Worm (Caenorhabditis elegans): ENCODE data around the gene ddo-2.

Gene ddo-2

DNA sequence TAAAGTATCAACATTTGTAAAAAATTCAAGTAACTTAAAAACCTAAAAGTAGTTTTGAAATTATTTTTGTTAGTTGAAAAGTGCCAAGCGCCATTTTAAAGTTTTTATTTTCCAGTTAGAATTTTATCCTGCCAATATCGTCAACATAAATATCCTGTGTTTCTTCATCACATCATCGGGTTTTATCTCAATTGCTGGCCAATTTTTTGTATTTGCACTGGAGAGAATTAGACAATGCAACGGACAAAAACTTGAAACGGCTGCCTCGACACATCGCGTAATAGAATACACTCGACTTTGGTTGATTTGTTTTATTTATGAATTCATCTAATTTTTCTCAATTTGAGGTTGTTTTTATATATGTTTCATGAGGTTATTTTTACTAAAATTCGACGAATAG lies 19.5 kb upstream of the ddo-2 start, which contains the start of gene F25E5.2:
TSS of gene F25E5.2 (plus strand) at position 301 of the 400 bp plus-strand sequence.
- no peak for TF ChIP-seq cog-1 (tag; optimal IDR thresholded peaks at IDR 0.05)
- TF ChIP-seq ref-1 (GFP tag; conservative IDR thresholded peaks at IDR 0.05): no peak
- TF ChIP-seq klf-2 (GFP tag; conservative IDR thresholded peaks at IDR 0.05): no peak
- TF ChIP-seq tab-1 (GFP tag; IDR thresholded peaks at IDR 0.05): no peak
- TF ChIP-seq T22C8.4 (GFP tag; IDR thresholded peaks at IDR 0.05): no peak
- no peak for TF ChIP-seq flt-1 (GFP tag; IDR thresholded peaks at IDR 0.05)
- TF ChIP-seq ztf-23 (GFP tag; IDR thresholded peaks at IDR 0.05): no peak
- TF ChIP-seq med-1 (GFP tag; optimal IDR thresholded peaks at IDR 0.05; ENCODE audit: insufficient read depth): no peak
- no peak for TF ChIP-seq ztf-29 (GFP tag; IDR thresholded peaks at IDR 0.05)

DNA sequence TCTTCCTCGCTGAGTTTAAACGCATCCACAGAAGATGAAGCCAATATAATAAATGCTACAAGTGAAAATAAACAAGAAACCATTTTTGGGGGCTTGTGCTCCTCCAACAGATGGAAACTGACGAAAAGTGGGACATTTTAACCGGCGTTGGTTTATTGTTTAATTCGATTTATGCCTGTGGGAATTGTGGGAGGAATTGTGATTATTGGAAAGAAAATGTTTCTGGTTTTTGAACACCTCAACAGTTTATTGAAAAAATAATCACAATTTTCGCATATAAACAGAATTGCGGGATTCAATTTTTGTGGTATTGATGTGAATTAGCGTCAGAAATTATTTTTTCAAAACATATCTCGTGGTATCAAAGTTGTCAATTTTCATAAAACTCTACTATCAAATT lies 18.7 kb upstream of the ddo-2 start, which contains the start of gene try-8:
TSS of gene try-8 (minus strand) at position 101 of the 400 bp plus-strand sequence.
- no peak for TF ChIP-seq ref-1 (GFP tag; conservative IDR thresholded peaks at IDR 0.05)
- no peak for TF ChIP-seq ztf-23 (GFP tag; IDR thresholded peaks at IDR 0.05)
- no peak for TF ChIP-seq klf-2 (GFP tag; conservative IDR thresholded peaks at IDR 0.05)
- no peak for TF ChIP-seq T22C8.4 (GFP tag; IDR thresholded peaks at IDR 0.05)
- TF ChIP-seq ztf-29 (GFP tag; IDR thresholded peaks at IDR 0.05): no peak
- no peak for TF ChIP-seq tab-1 (GFP tag; IDR thresholded peaks at IDR 0.05)
- TF ChIP-seq med-1 (GFP tag; optimal IDR thresholded peaks at IDR 0.05; ENCODE audit: insufficient read depth): no peak
- no peak for TF ChIP-seq flt-1 (GFP tag; IDR thresholded peaks at IDR 0.05)
- no peak for TF ChIP-seq cog-1 (tag; optimal IDR thresholded peaks at IDR 0.05)

DNA sequence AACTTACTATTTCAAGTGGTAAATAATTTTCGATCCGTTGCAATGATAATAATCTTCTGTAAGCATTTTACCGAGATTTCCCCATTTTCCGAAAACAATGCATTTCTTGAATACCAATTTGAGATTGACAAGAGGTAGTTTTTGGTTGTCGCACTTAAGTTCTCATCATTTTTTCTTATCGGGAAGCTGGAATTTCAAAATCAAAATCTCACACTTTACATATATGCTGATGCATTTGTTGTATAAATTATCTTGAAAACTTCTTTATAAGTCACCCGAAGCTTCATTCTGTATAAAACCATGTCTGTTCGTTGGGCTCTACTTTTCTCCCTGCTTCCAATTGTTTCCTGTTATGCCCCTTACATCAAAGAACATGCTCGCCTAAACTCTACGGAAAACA lies 15.9 kb upstream of the ddo-2 start, which contains the start of gene try-11:
TSS of gene try-11 (plus strand) at position 301 of the 400 bp plus-strand sequence.
- TF ChIP-seq T22C8.4 (GFP tag; IDR thresholded peaks at IDR 0.05) (no peak), ztf-29 (GFP tag; IDR thresholded peaks at IDR 0.05) (no peak), med-1 (GFP tag; optimal IDR thresholded peaks at IDR 0.05; ENCODE audit: insufficient read depth) (no peak), ztf-23 (GFP tag; IDR thresholded peaks at IDR 0.05) (no peak)

DNA sequence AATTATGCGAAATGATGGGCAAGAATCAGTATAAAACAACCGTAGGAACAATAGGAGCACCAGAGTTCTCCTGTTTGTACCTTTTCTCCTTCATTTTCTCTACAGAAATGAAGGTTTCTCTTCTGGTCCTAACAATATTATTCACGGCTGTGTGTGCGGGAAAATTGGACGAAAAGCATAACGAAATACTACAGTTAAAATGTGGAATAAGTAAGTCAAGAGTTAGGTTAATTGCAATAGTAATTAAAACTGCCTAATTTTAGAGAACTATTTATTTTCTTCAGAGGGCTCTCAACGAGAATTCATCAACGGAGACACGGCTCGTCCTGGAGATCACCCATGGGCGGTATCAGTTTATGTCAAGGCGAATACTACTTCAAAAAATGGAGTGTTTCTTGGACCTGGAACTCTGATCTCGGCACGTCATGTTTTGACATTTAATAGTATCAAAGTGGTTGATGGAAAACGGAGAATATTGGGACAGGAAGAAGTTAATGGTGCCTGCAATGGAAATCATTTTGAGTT lies 13.9 kb upstream of the ddo-2 start, which contains the start of gene try-12:
TSS of gene try-12 (plus strand) at position 51 of the 525 bp plus-strand sequence.
- TF ChIP-seq ztf-23 (GFP tag; IDR thresholded peaks at IDR 0.05): no peak
- TF ChIP-seq ztf-29 (GFP tag; IDR thresholded peaks at IDR 0.05): no peak
- TF ChIP-seq med-1 (GFP tag; optimal IDR thresholded peaks at IDR 0.05; ENCODE audit: insufficient read depth): no peak
- TF ChIP-seq tab-1 (GFP tag; IDR thresholded peaks at IDR 0.05): no peak
- TF ChIP-seq flt-1 (GFP tag; IDR thresholded peaks at IDR 0.05): no peak
- TF ChIP-seq ref-1 (GFP tag; conservative IDR thresholded peaks at IDR 0.05): no peak
- TF ChIP-seq T22C8.4 (GFP tag; IDR thresholded peaks at IDR 0.05): no peak
- no peak for TF ChIP-seq klf-2 (GFP tag; conservative IDR thresholded peaks at IDR 0.05)
- no peak for TF ChIP-seq cog-1 (tag; optimal IDR thresholded peaks at IDR 0.05)

DNA sequence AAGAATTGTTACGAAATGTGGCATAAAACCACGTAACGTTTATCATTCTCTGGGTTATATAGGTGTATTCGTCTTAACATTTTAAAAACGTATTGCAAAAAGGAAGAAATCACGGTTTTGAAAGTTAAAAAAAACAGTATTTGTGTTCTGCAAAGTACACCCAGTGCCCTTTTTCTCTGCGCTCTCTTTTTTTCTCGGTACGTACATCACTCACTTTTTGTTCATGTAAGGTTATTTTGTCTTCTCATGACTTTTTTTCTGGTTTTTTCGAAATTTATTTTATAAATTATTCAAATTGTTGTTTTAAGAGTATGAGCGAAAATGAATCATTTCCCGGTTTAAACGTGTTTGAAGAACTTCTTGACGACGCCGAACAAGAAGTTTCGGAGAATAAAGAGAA lies 11.5 kb upstream of the ddo-2 start, which contains the start of gene F25E5.5:
TSS of gene F25E5.5 (plus strand) at position 301 of the 400 bp plus-strand sequence.
- no peak for TF ChIP-seq cog-1 (tag; optimal IDR thresholded peaks at IDR 0.05)
- no peak for TF ChIP-seq med-1 (GFP tag; optimal IDR thresholded peaks at IDR 0.05; ENCODE audit: insufficient read depth)
- no peak for TF ChIP-seq flt-1 (GFP tag; IDR thresholded peaks at IDR 0.05)
- TF ChIP-seq ztf-23 (GFP tag; IDR thresholded peaks at IDR 0.05): no peak
- TF ChIP-seq tab-1 (GFP tag; IDR thresholded peaks at IDR 0.05): no peak
- no peak for TF ChIP-seq klf-2 (GFP tag; conservative IDR thresholded peaks at IDR 0.05)
- TF ChIP-seq T22C8.4 (GFP tag; IDR thresholded peaks at IDR 0.05): no peak
- no peak for TF ChIP-seq ztf-29 (GFP tag; IDR thresholded peaks at IDR 0.05)
- no peak for TF ChIP-seq ref-1 (GFP tag; conservative IDR thresholded peaks at IDR 0.05)

DNA sequence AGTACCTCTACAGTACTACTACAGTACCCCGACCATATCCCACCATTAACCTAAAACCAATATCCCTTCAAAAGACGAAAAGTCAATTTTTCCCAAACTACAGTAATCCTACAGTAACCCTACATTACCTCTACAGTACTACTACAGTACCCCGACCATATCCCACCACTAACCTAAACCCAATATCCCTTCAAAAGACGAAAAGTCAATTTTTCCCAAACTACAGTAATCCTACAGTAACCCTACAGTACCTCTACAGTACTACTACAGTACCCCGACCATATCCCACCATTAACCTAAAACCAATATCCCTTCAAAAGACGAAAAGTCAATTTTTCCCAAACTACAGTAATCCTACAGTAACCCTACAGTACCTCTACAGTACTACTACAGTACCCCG lies 8.8 kb upstream of the ddo-2 start, which contains the start of gene nhr-141:
TSS of gene nhr-141 (plus strand) at position 331 of the 400 bp plus-strand sequence.
- TF ChIP-seq tab-1 (GFP tag; IDR thresholded peaks at IDR 0.05): 0 out of 2 replicates have a peak, but pooled peaks have one; percentile 40

DNA sequence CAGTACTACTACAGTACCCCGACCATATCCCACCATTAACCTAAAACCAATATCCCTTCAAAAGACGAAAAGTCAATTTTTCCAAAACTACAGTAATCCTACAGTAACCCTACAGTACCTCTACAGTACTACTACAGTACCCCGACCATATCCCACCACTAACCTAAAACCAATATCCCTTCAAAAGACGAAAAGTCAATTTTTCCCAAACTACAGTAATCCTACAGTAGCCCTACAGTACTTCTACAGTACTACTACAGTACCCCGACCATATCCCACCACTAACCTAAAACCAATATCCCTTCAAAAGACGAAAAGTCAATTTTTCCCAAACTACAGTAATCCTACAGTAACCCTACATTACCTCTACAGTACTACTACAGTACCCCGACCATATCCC lies 8.0 kb upstream of the ddo-2 start:
- TF ChIP-seq ztf-29 (GFP tag; IDR thresholded peaks at IDR 0.05): peak; percentile 39; the same call in 1 of the 2 replicates
- TF ChIP-seq klf-2 (GFP tag; conservative IDR thresholded peaks at IDR 0.05): peak; percentile 79
- TF ChIP-seq ref-1 (GFP tag; conservative IDR thresholded peaks at IDR 0.05): peak; percentile 46; the same call in 1 of the 2 replicates
- TF ChIP-seq flt-1 (GFP tag; IDR thresholded peaks at IDR 0.05): 0 out of 2 replicates have a peak, but pooled peaks have one; percentile 27
- TF ChIP-seq ztf-23 (GFP tag; IDR thresholded peaks at IDR 0.05): peak; percentile 79; the same call in 1 of the 2 replicates

DNA sequence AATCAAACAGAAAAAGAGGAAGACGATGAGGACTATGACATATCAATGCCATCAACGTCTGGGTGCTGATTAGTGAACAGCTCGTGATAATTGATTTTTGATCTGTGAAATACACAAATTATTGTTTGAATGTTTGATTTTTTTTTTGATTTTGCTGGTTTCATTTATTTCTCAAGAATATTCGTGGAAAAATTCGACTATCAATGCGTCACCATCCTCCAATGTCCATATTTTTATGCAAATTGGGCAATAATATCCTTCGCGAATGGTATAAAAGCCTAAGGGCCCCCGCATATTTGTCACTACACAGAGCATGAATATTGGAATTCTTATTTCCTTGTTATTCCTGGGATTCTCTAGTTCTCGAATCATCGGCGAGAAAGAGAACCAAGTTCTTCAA lies 4.3 kb upstream of the ddo-2 start, which contains the start of gene try-13:
TSS of gene try-13 (plus strand) at position 301 of the 400 bp plus-strand sequence.
- no peak for TF ChIP-seq cog-1 (tag; optimal IDR thresholded peaks at IDR 0.05)
- TF ChIP-seq ref-1 (GFP tag; conservative IDR thresholded peaks at IDR 0.05): no peak

DNA sequence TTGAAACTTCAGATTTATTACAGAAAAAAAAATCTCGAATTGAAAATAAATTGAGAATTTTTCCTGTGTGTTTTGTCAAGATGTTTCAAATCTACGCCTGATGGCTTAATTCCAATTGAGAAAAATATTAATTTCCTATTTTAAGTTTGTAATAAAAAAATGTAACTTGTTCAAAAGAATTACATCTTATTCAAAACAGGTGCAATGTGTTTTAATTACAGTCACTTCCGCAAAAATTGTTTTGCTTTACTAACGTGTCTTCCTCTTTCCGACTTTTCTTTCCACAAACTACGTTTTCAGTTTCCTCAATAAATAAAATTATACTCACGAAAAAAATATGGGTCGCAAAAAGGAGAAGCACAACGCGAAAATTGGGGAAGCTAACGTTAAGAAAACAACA lies 2.5 kb upstream of the ddo-2 start, which contains the start of gene F25E5.16:
TSS of gene F25E5.16 (plus strand) at position 301 of the 400 bp plus-strand sequence.
- TF ChIP-seq ztf-29 (GFP tag; IDR thresholded peaks at IDR 0.05): no peak
- no peak for TF ChIP-seq T22C8.4 (GFP tag; IDR thresholded peaks at IDR 0.05)
- no peak for TF ChIP-seq klf-2 (GFP tag; conservative IDR thresholded peaks at IDR 0.05)
- TF ChIP-seq flt-1 (GFP tag; IDR thresholded peaks at IDR 0.05): no peak
- no peak for TF ChIP-seq tab-1 (GFP tag; IDR thresholded peaks at IDR 0.05)
- TF ChIP-seq ref-1 (GFP tag; conservative IDR thresholded peaks at IDR 0.05): no peak
- no peak for TF ChIP-seq ztf-23 (GFP tag; IDR thresholded peaks at IDR 0.05)
- no peak for TF ChIP-seq cog-1 (tag; optimal IDR thresholded peaks at IDR 0.05)
- TF ChIP-seq med-1 (GFP tag; optimal IDR thresholded peaks at IDR 0.05; ENCODE audit: insufficient read depth): no peak

DNA sequence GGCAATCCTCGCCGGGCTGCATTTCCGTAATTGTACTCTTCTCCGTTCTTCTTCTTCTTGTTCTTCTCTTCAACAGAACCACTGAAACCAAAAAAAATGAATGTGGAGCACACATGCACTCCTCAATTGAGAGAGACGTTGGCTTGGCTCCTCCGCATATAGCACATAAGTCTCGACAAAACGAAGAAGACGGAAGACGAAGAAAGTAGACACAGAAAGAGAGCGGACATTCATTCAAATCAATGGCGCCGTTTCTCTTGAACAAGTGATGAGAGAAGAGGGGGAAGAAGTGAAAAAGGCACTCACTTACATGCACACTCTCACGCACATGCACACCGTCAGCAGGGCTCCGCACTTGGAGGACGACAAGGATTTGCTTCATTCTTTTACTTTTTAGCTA lies 2.0 kb upstream of the ddo-2 start, which contains the start of gene F25E5.9:
TSS of gene F25E5.9 (minus strand) at position 382 of the 400 bp plus-strand sequence.
- no peak for TF ChIP-seq ztf-29 (GFP tag; IDR thresholded peaks at IDR 0.05)
- no peak for TF ChIP-seq flt-1 (GFP tag; IDR thresholded peaks at IDR 0.05)
